Worm (Caenorhabditis elegans) whole organism, early embryonic: Measurements from ENCODE around the gene R09E10.6.

Experiments
- B0310.2 ChIP-seq: sonication (generic microtip); optimal IDR thresholded peaks from 2 replicates; lab custom pipeline; 2016; ENCODE audit warnings: mild to moderate bottlenecking, missing genetic modification characterization, missing compliant biosample characterization
- F13C5.2 ChIP-seq: sonication (generic microtip); optimal IDR thresholded peaks from 2 replicates; lab custom pipeline; 2017; ENCODE audit warnings: mild to moderate bottlenecking, missing genetic modification characterization, inconsistent platforms, missing compliant biosample characterization
- aly-1 ChIP-seq: sonication (generic microtip); optimal IDR thresholded peaks from 2 replicates; lab custom pipeline; 2016; ENCODE audit warnings: missing genetic modification characterization, missing compliant biosample characterization
- ama-1 ChIP-seq: fragments of 150-350 bp; optimal IDR thresholded peaks from 2 replicates; lab custom pipeline; 2014
- ceh-13 ChIP-seq: fragments of 200-800 bp; sonication (Bioruptor generic); optimal IDR thresholded peaks from 2 replicates; lab custom pipeline; 2018; ENCODE audit warnings: mild to moderate bottlenecking, missing genetic modification characterization, missing compliant biosample characterization
- ceh-36 ChIP-seq: sonication (generic microtip); optimal IDR thresholded peaks from 2 replicates; lab custom pipeline; 2016; ENCODE audit warnings: missing genetic modification characterization, inconsistent platforms, missing compliant biosample characterization
- ets-7 ChIP-seq: sonication (generic microtip); optimal IDR thresholded peaks from 2 replicates; lab custom pipeline; 2016; ENCODE audit warnings: missing genotype, missing genetic modification characterization, missing compliant biosample characterization
- flt-1 ChIP-seq: fragments of 200-800 bp; sonication (Bioruptor generic); IDR thresholded peaks from 2 replicates; pipeline ENCODE4 v1.3.6; 2022; ENCODE audit warnings: missing genetic modification characterization, missing compliant biosample characterization
- hmbx-1 ChIP-seq: sonication (generic microtip); optimal IDR thresholded peaks from 2 replicates; lab custom pipeline; 2016; ENCODE audit warnings: mild to moderate bottlenecking, missing genetic modification characterization, missing compliant biosample characterization
- hmg-4 ChIP-seq: fragments of 200-800 bp; sonication (Bioruptor generic); optimal IDR thresholded peaks from 2 replicates; lab custom pipeline; 2018; ENCODE audit warnings: mild to moderate bottlenecking, missing genetic modification characterization, missing compliant biosample characterization
- hnd-1 ChIP-seq: sonication (generic microtip); optimal IDR thresholded peaks from 2 replicates; lab custom pipeline; 2016; ENCODE audit warnings: missing genetic modification characterization, missing compliant biosample characterization
- pes-1 ChIP-seq: fragments of 200-800 bp; sonication (Bioruptor generic); IDR thresholded peaks from 2 replicates; pipeline ENCODE4 v1.3.6; 2022; ENCODE audit warnings: missing genetic modification reagents, missing genetic modification characterization, missing compliant biosample characterization
- scrt-1 ChIP-seq: fragments of 200-800 bp; sonication (Bioruptor generic); IDR thresholded peaks from 2 replicates; pipeline ENCODE4 v1.3.6; 2022; ENCODE audit warnings: missing genetic modification characterization, missing compliant biosample characterization
- sea-1 ChIP-seq: fragments of 200-800 bp; sonication (Bioruptor generic); conservative IDR thresholded peaks from 2 replicates; pipeline ENCODE4 v1.3.6; 2022; ENCODE audit warnings: missing genetic modification characterization, missing compliant biosample characterization
- tbx-11 ChIP-seq: fragments of 200-800 bp; sonication (Bioruptor generic); IDR thresholded peaks from 2 replicates; pipeline ENCODE4 v1.3.6; 2022; ENCODE audit warnings: missing genetic modification characterization, missing compliant biosample characterization
- tbx-37 ChIP-seq: fragments of 200-800 bp; sonication (Bioruptor generic); conservative IDR thresholded peaks from 2 replicates; pipeline ENCODE4 v1.3.6; 2022; ENCODE audit warnings: missing genetic modification reagents, missing genetic modification characterization, missing compliant biosample characterization
- tra-4 ChIP-seq: sonication (generic microtip); optimal IDR thresholded peaks from 2 replicates; lab custom pipeline; 2017; ENCODE audit warnings: missing genetic modification characterization, missing compliant biosample characterization

The R09E10.6 gene

ce11 chrIV:10276960-10277359 lies 17.0 kb downstream of the R09E10.6 start, which contains the start of gene Y43C5A.7:
Gene Y43C5A.7 (plus strand): TSS chrIV:10277260.
- TF ChIP-seq hnd-1 (tag; lab: Kevin White, UChicago) = no peak
- no peak for TF ChIP-seq tbx-37 (GFP tag; lab: Robert Waterston, UW)
- no peak for TF ChIP-seq F13C5.2 (tag; lab: Kevin White, UChicago)

DNA sequence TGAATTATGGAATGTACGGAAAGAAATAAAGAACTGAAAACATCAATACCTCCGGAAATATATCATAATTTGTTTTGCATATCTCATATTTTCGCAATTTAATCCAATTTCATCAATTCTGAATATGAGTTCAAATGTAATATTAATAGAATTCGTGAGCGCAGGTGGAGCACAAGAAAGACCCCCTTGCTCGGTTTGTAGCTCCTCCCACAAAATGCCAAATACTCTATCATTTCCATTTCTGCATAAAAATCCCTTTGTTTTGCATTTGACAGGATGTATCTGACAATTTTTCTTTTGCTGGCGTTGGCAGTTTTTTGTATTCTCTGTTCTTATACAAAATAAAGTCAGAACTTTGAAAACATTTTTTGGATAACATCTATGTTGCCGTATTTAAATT lies 18.9 kb downstream of the R09E10.6 start:
- TF ChIP-seq tbx-37 (GFP tag; lab: Robert Waterston, UW) (no peak), tbx-11 (GFP tag; lab: Robert Waterston, UW) (no peak), flt-1 (no peak), hmg-4 (GFP tag; lab: Kevin White, UChicago) (no peak), sea-1 (GFP tag; lab: Robert Waterston, UW) (no peak), ama-1 (no peak), scrt-1 (GFP tag; lab: Robert Waterston, UW) (no peak), F13C5.2 (tag; lab: Kevin White, UChicago) (no peak), hmbx-1 (tag; lab: Kevin White, UChicago) (no peak), aly-1 (tag; lab: Kevin White, UChicago) (no peak), pes-1 (GFP tag; lab: Robert Waterston, UW) (no peak), B0310.2 (tag; lab: Kevin White, UChicago) (no peak), ets-7 (tag; lab: Kevin White, UChicago) (no peak), ceh-36 (no peak), tra-4 (tag; lab: Kevin White, UChicago) (no peak), ceh-13 (GFP tag; lab: Kevin White, UChicago) (no peak), hnd-1 (tag; lab: Kevin White, UChicago) (no peak)

- TF ChIP-seq F13C5.2 (tag; lab: Kevin White, UChicago) = no peak
- TF ChIP-seq ama-1 = no peak
- no peak for TF ChIP-seq hnd-1 (tag; lab: Kevin White, UChicago)
- TF ChIP-seq tbx-11 (GFP tag; lab: Robert Waterston, UW) = no peak
- TF ChIP-seq hmbx-1 (tag; lab: Kevin White, UChicago) = no peak
- no peak for TF ChIP-seq ceh-13 (GFP tag; lab: Kevin White, UChicago)
- TF ChIP-seq B0310.2 (tag; lab: Kevin White, UChicago) = no peak
- TF ChIP-seq hmg-4 (GFP tag; lab: Kevin White, UChicago) = no peak
- TF ChIP-seq tbx-37 (GFP tag; lab: Robert Waterston, UW) = no peak
- no peak for TF ChIP-seq flt-1
- TF ChIP-seq ceh-36 = no peak
- no peak for TF ChIP-seq scrt-1 (GFP tag; lab: Robert Waterston, UW)
- no peak for TF ChIP-seq sea-1 (GFP tag; lab: Robert Waterston, UW)
- no peak for TF ChIP-seq ets-7 (tag; lab: Kevin White, UChicago)
Observed at ce11 chrIV:10273781-10274313, 20.1 kb downstream of the R09E10.6 start, which contains the start of gene Y43C5A.3. Gene Y43C5A.3 (plus strand): TSS chrIV:10274036.

DNA sequence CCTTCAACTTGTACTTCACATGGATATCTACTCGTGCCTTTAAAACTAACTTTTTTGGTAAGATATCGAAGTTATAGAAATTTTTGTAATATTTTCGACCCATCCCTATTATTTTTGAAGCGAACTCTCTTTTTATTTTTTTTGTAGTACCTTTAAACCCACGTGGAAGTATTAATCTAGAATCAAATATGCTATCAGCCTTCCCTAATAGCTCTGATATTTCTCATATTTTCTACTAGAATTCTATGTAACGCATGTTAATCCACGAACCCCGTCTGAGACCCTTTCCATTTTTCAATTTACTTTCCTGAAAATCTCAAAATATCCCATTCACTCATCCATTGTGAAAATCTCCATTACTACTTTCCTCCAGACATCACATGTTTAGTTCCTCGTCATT lies 20.6 kb downstream of the R09E10.6 start:
- no peak for TF ChIP-seq sea-1 (GFP tag; lab: Robert Waterston, UW)
- TF ChIP-seq hmg-4 (GFP tag; lab: Kevin White, UChicago) = no peak
- TF ChIP-seq B0310.2 (tag; lab: Kevin White, UChicago) = no peak
- TF ChIP-seq pes-1 (GFP tag; lab: Robert Waterston, UW) = no peak
- TF ChIP-seq hmbx-1 (tag; lab: Kevin White, UChicago) = no peak
- no peak for TF ChIP-seq ets-7 (tag; lab: Kevin White, UChicago)
- no peak for TF ChIP-seq scrt-1 (GFP tag; lab: Robert Waterston, UW)
- TF ChIP-seq ama-1 = no peak
- TF ChIP-seq ceh-36 = no peak
- no peak for TF ChIP-seq tbx-37 (GFP tag; lab: Robert Waterston, UW)

DNA sequence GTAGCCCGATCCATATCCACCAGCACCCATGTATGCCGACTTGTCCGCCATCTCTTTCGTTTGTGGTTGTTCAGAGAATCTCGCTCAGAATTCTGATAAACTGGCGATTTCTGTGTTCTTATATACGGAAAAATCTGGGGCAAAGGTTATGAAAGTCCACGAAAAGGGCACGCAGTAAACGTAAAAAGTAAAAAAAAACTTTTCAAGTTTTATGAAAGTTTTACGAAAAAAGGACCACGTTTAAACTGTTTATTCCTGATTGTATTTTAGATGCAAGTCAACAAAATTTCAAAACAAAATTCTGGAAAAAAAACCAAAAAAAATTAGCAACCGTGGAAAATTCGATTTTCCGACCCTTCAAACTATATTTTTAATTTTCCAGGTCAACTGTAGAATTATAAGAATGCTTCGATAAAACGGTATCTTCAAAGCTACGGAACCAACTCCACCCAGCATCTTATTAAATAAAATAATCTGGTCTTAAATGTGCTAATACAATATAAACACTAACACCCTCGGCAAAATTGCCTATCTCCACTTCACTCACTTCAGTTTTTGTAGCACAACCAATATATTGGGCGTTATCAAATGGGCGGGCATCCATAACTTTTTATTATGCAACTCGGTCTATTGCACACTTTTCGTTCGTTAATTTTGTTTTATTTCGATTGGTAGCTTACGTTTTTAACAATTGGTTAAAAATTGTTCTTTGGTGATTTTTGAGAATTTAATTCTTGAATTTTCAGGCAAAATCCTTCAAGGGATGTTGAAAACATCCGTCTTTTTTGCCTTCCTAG lies 24.6 kb downstream of the R09E10.6 start, which contains the start of the genes nspd-7 and Y43C5A.2:
Gene nspd-7 (minus strand): TSS at position 51 of the 797 bp plus-strand sequence.
Gene Y43C5A.2 (plus strand): TSS at position 747 of the 797 bp plus-strand sequence.
- no peak for TF ChIP-seq B0310.2 (tag; lab: Kevin White, UChicago)

DNA sequence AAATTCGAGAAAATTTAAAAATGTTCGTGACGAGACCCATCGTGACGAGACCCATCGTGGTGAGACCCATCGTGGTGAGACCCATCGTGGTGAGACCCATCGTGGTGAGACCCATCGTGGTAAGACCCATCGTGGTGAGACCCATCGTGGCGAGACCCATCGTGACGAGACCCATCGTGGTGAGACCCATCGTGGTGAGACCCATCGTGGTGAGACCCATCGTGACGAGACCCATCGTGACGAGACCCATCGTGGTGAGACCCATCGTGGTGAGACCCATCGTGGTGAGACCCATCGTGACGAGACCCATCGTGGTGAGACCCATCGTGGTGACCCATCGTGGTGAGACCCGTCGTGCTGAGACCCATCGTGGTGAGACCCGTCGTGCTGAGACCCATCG lies 31.0 kb downstream of the R09E10.6 start:
- 0 out of 2 replicates have a peak, but pooled peaks have one; percentile 27 for TF ChIP-seq flt-1

- TF ChIP-seq ceh-36 = no peak
- no peak for TF ChIP-seq tra-4 (tag; lab: Kevin White, UChicago)
- no peak for TF ChIP-seq scrt-1 (GFP tag; lab: Robert Waterston, UW)
- no peak for TF ChIP-seq hmg-4 (GFP tag; lab: Kevin White, UChicago)
- TF ChIP-seq ama-1 = no peak
- TF ChIP-seq flt-1 = no peak
- no peak for TF ChIP-seq tbx-11 (GFP tag; lab: Robert Waterston, UW)
- TF ChIP-seq hmbx-1 (tag; lab: Kevin White, UChicago) = no peak
- TF ChIP-seq sea-1 (GFP tag; lab: Robert Waterston, UW) = no peak
- TF ChIP-seq F13C5.2 (tag; lab: Kevin White, UChicago) = no peak
- no peak for TF ChIP-seq B0310.2 (tag; lab: Kevin White, UChicago)
- no peak for TF ChIP-seq tbx-37 (GFP tag; lab: Robert Waterston, UW)
- no peak for TF ChIP-seq hnd-1 (tag; lab: Kevin White, UChicago)
- TF ChIP-seq ets-7 (tag; lab: Kevin White, UChicago) = no peak
Observed at ce11 chrIV:10261061-10261460, 32.9 kb downstream of the R09E10.6 start.
